Worm (Caenorhabditis elegans): ENCODE data around the gene hrg-3.

DNA sequence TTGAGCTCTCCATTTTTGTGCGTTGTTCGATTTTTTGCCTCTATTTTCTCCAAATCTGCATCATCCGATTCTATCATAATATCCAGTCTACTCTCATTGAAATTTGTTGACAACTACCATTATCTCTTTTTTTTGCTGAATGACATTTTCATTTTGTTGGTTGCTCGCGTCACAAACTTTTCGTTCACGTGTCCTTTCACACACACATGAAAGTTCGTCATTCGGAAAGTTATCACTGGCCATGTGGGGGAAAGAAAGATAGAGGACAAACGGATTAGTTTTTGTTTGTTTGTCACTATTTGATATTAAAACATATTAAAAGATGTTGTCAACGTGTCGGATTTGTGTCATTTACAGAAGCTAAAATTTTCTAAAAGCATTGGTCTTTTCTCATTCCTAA, 38.7 kb downstream of the hrg-3 start:
- TF ChIP-seq ama-1 (optimal IDR thresholded peaks at IDR 0.05) (no peak), flt-1 (GFP tag; IDR thresholded peaks at IDR 0.05) (no peak), tra-4 (tag; optimal IDR thresholded peaks at IDR 0.05) (no peak), pes-1 (GFP tag; IDR thresholded peaks at IDR 0.05) (no peak)

Measured in whole organism, early embryonic.